Fruit fly (Drosophila melanogaster) whole organism, adult: ENCODE data around the gene CG12362.

ENCODE experiments used
- CG11617 ChIP-seq: fragments of 200-800 bp; sonication (Bioruptor generic); optimal IDR thresholded peaks from 2 replicates; lab custom pipeline; 2017; ENCODE audit warnings: mild to moderate bottlenecking, missing biosample characterization, missing genetic modification reagents, missing genetic modification characterization
- CG12768 ChIP-seq: fragments of 200-800 bp; sonication (Bioruptor generic); optimal IDR thresholded peaks from 2 replicates; lab custom pipeline; 2017; ENCODE audit warnings: missing biosample characterization, missing genetic modification characterization, mild to moderate bottlenecking, moderate library complexity, missing genetic modification reagents
- CG14711 ChIP-seq: fragments of 200-800 bp; sonication (Bioruptor generic); optimal IDR thresholded peaks from 2 replicates; lab custom pipeline; 2018; ENCODE audit warnings: missing biosample characterization, mild to moderate bottlenecking, missing genetic modification characterization, moderate library complexity
- CG1620 ChIP-seq: fragments of 200-800 bp; sonication (Bioruptor generic); optimal IDR thresholded peaks from 2 replicates; lab custom pipeline; 2016; ENCODE audit warnings: missing biosample characterization, missing genetic modification characterization
- CG33017 ChIP-seq: fragments of 200-800 bp; sonication (Bioruptor generic); optimal IDR thresholded peaks from 2 replicates; lab custom pipeline; 2018; ENCODE audit warnings: missing biosample characterization, mild to moderate bottlenecking, missing genetic modification characterization, moderate library complexity
- CG5204 ChIP-seq: fragments of 200-800 bp; sonication (Bioruptor generic); optimal IDR thresholded peaks from 2 replicates; lab custom pipeline; 2016; ENCODE audit warnings: missing biosample characterization, missing genetic modification characterization
- CG7045 ChIP-seq: fragments of 200-800 bp; sonication (Bioruptor generic); optimal IDR thresholded peaks from 2 replicates; lab custom pipeline; 2017; ENCODE audit warnings: missing biosample characterization, mild to moderate bottlenecking, missing genetic modification characterization
- CG7101 ChIP-seq: fragments of 200-800 bp; sonication (Bioruptor generic); optimal IDR thresholded peaks from 2 replicates; lab custom pipeline; 2018; ENCODE audit warnings: missing biosample characterization, mild to moderate bottlenecking, missing genetic modification characterization, moderate library complexity
- Clk ChIP-seq: fragments of 200-800 bp; sonication (Bioruptor generic); optimal IDR thresholded peaks from 2 replicates; lab custom pipeline; 2017; ENCODE audit warnings: missing biosample characterization, missing genetic modification characterization
- Crg-1 ChIP-seq: fragments of 200-800 bp; sonication (Bioruptor generic); optimal IDR thresholded peaks from 2 replicates; lab custom pipeline; 2016; ENCODE audit warnings: missing biosample characterization, missing genetic modification characterization
- Hr96 ChIP-seq: fragments of 200-800 bp; sonication (Bioruptor generic); optimal IDR thresholded peaks from 2 replicates; lab custom pipeline; 2016; ENCODE audit warnings: missing biosample characterization, missing genetic modification characterization
- Mnt ChIP-seq: fragments of 200-800 bp; sonication (Bioruptor generic); optimal IDR thresholded peaks from 2 replicates; lab custom pipeline; 2016; ENCODE audit warnings: missing biosample characterization, mild to moderate bottlenecking, missing genetic modification characterization
- bab1 ChIP-seq: fragments of 200-800 bp; sonication (Bioruptor generic); optimal IDR thresholded peaks from 3 replicates; lab custom pipeline; 2019; ENCODE audit warnings: missing biosample characterization, mild to moderate bottlenecking, missing genetic modification characterization, moderate library complexity
- cic ChIP-seq: fragments of 200-800 bp; sonication (Bioruptor generic); optimal IDR thresholded peaks from 2 replicates; lab custom pipeline; 2017; ENCODE audit warnings: missing biosample characterization, mild to moderate bottlenecking, missing genetic modification characterization, moderate library complexity
- cnc ChIP-seq, 2 experiments: fragments of >200 bp; optimal IDR thresholded peaks; 2 replicates each; lab custom pipeline; 2017
- kay ChIP-seq: fragments of 200-800 bp; sonication (Bioruptor generic); peaks from one replicate; lab custom pipeline; 2016; ENCODE audit warnings: missing biosample characterization, missing genetic modification characterization, borderline replicate concordance
- ovo ChIP-seq: fragments of 200-800 bp; sonication (Bioruptor generic); optimal IDR thresholded peaks from 2 replicates; lab custom pipeline; 2016; ENCODE audit warnings: missing biosample characterization, missing genetic modification characterization
- pad ChIP-seq: fragments of 200-800 bp; sonication (Bioruptor generic); optimal IDR thresholded peaks from 3 replicates; lab custom pipeline; 2017; ENCODE audit warnings: missing biosample characterization, missing genetic modification characterization, mild to moderate bottlenecking, moderate library complexity, missing genetic modification reagents
- tj ChIP-seq: fragments of 200-800 bp; sonication (Bioruptor generic); optimal IDR thresholded peaks from 3 replicates; lab custom pipeline; 2017; ENCODE audit warnings: missing biosample characterization, mild to moderate bottlenecking, missing genetic modification characterization, moderate library complexity
- toe ChIP-seq: fragments of 200-800 bp; sonication (Bioruptor generic); optimal IDR thresholded peaks from 2 replicates; lab custom pipeline; 2016; ENCODE audit warnings: missing biosample characterization, missing genetic modification characterization

CG12362 gene

dm6 chr3L:10427318-10427717 is 14.7 kb downstream of the CG12362 start:
- no peak for TF ChIP-seq pad (GFP tag; lab: Kevin White, UChicago)
- TF ChIP-seq toe (GFP tag; lab: Kevin White, UChicago): no peak
- TF ChIP-seq cic (GFP tag; lab: Kevin White, UChicago): no peak
- no peak for TF ChIP-seq Mnt
- no peak for TF ChIP-seq CG14711 (tag; lab: Kevin White, UChicago)
- TF ChIP-seq Crg-1 (GFP tag; lab: Kevin White, UChicago): no peak
- TF ChIP-seq CG1620: no peak
- TF ChIP-seq kay: no peak

- TF ChIP-seq bab1 (GFP tag; lab: Kevin White, UChicago) (no peak), Mnt (no peak), Hr96 (GFP tag; lab: Kevin White, UChicago) (no peak), toe (GFP tag; lab: Kevin White, UChicago) (no peak), tj (GFP tag; lab: Kevin White, UChicago) (no peak), CG1620 (no peak), CG11617 (no peak), CG33017 (tag; lab: Kevin White, UChicago) (no peak), Clk (no peak), CG12768 (no peak), ovo (no peak), pad (GFP tag; lab: Kevin White, UChicago) (no peak)
Observed at dm6 chr3L:10428027-10428426, 15.4 kb downstream of the CG12362 start.

- no peak for TF ChIP-seq tj (GFP tag; lab: Kevin White, UChicago)
- TF ChIP-seq Crg-1 (GFP tag; lab: Kevin White, UChicago): no peak
- no peak for TF ChIP-seq CG7101 (tag; lab: Kevin White, UChicago)
- no peak for TF ChIP-seq CG12768
- no peak for TF ChIP-seq CG33017 (tag; lab: Kevin White, UChicago)
Observed at dm6 chr3L:10428746-10429145, 16.1 kb downstream of the CG12362 start.

dm6 chr3L:10429474-10429873 is 16.9 kb downstream of the CG12362 start:
- TF ChIP-seq CG7101 (tag; lab: Kevin White, UChicago) (no peak), Crg-1 (GFP tag; lab: Kevin White, UChicago) (no peak), cic (GFP tag; lab: Kevin White, UChicago) (no peak), CG33017 (tag; lab: Kevin White, UChicago) (no peak), CG14711 (tag; lab: Kevin White, UChicago) (no peak), bab1 (GFP tag; lab: Kevin White, UChicago) (no peak), CG12768 (no peak), Clk (no peak), CG11617 (no peak), kay (no peak), toe (GFP tag; lab: Kevin White, UChicago) (no peak), ovo (no peak), Hr96 (GFP tag; lab: Kevin White, UChicago) (no peak), CG5204 (GFP tag; lab: Kevin White, UChicago) (no peak), pad (GFP tag; lab: Kevin White, UChicago) (no peak), CG1620 (no peak)

dm6 chr3L:10431883-10432282 is 19.3 kb downstream of the CG12362 start, which contains the start of gene Ir67b:
Ir67b (minus strand) TSS chr3L:10431983.
- TF ChIP-seq Crg-1 (GFP tag; lab: Kevin White, UChicago): no peak
- TF ChIP-seq ovo: no peak
- no peak for TF ChIP-seq Mnt
- no peak for TF ChIP-seq CG14711 (tag; lab: Kevin White, UChicago)
- no peak for TF ChIP-seq toe (GFP tag; lab: Kevin White, UChicago)
- TF ChIP-seq Clk: no peak
- TF ChIP-seq cnc (optimal IDR thresholded peaks at IDR 0.05; lab: Kevin White, UChicago): no peak
- TF ChIP-seq kay: no peak
- no peak for TF ChIP-seq bab1 (GFP tag; lab: Kevin White, UChicago)
- TF ChIP-seq CG11617: no peak
- no peak for TF ChIP-seq CG33017 (tag; lab: Kevin White, UChicago)
- TF ChIP-seq CG7101 (tag; lab: Kevin White, UChicago): no peak
- no peak for TF ChIP-seq CG12768
- TF ChIP-seq CG7045 (GFP tag; lab: Kevin White, UChicago): no peak
- no peak for TF ChIP-seq CG1620
- TF ChIP-seq CG5204 (GFP tag; lab: Kevin White, UChicago): no peak
- no peak for TF ChIP-seq tj (GFP tag; lab: Kevin White, UChicago)

- TF ChIP-seq CG14711 (tag; lab: Kevin White, UChicago) (no peak), cic (GFP tag; lab: Kevin White, UChicago) (no peak), CG5204 (GFP tag; lab: Kevin White, UChicago) (no peak), CG7045 (GFP tag; lab: Kevin White, UChicago) (no peak), CG33017 (tag; lab: Kevin White, UChicago) (no peak), tj (GFP tag; lab: Kevin White, UChicago) (no peak), Crg-1 (GFP tag; lab: Kevin White, UChicago) (no peak), Clk (no peak), CG11617 (no peak), pad (GFP tag; lab: Kevin White, UChicago) (no peak), kay (no peak)
Observed at dm6 chr3L:10434005-10434404, 21.4 kb downstream of the CG12362 start, which contains the start of gene Ir67c. Ir67c (minus strand) TSS chr3L:10434105.

- TF ChIP-seq toe (GFP tag; lab: Kevin White, UChicago) (no peak), CG11617 (no peak), Mnt (no peak), Hr96 (GFP tag; lab: Kevin White, UChicago) (no peak), CG7101 (tag; lab: Kevin White, UChicago) (no peak), CG1620 (no peak), cic (GFP tag; lab: Kevin White, UChicago) (no peak), pad (GFP tag; lab: Kevin White, UChicago) (no peak), cnc (optimal IDR thresholded peaks at IDR 0.05; lab: Kevin White, UChicago) (no peak), ovo (no peak), Crg-1 (GFP tag; lab: Kevin White, UChicago) (no peak)
Observed at dm6 chr3L:10439873-10440272, 27.3 kb downstream of the CG12362 start.
